Fruit fly (Drosophila melanogaster) whole organism, embryonic: ENCODE data around the gene CG4404.

ENCODE experiments used
- Adf1 ChIP-seq: fragments of 200-800 bp; sonication (Bioruptor generic); IDR thresholded peaks from 2 replicates; pipeline ENCODE4 v1.3.6; 2022; ENCODE audit warnings: missing biosample characterization, missing genetic modification characterization
- CG11456 ChIP-seq: fragments of 200-800 bp; sonication (Bioruptor generic); IDR thresholded peaks from 3 replicates; pipeline ENCODE4 v1.3.6; 2022; ENCODE audit warnings: missing biosample characterization, missing genetic modification characterization
- CG1602 ChIP-seq: fragments of 200-800 bp; sonication (Bioruptor generic); optimal IDR thresholded peaks from 3 replicates; lab custom pipeline; 2016; ENCODE audit warnings: missing biosample characterization, missing genetic modification characterization
- CG16779 ChIP-seq: fragments of 200-800 bp; sonication (Bioruptor generic); IDR thresholded peaks from 2 replicates; pipeline ENCODE4 v1.3.6; 2022; ENCODE audit warnings: missing biosample characterization, missing genetic modification characterization
- CG16813 ChIP-seq: fragments of 200-800 bp; sonication (Bioruptor generic); IDR thresholded peaks from 3 replicates; pipeline ENCODE4 v1.3.6; 2022; ENCODE audit warnings: missing biosample characterization, missing genetic modification characterization; ENCODE audit not compliant: partially characterized antibody
- CG17612 ChIP-seq: fragments of 200-800 bp; sonication (Bioruptor generic); IDR thresholded peaks from 2 replicates; pipeline ENCODE4 v1.3.6; 2022; ENCODE audit warnings: missing biosample characterization, missing genetic modification characterization
- CG18262 ChIP-seq: fragments of 200-800 bp; optimal IDR thresholded peaks from 3 replicates; lab custom pipeline; 2019; ENCODE audit warnings: missing biosample characterization, mild to moderate bottlenecking, missing genetic modification characterization, moderate library complexity
- CG2199 ChIP-seq: fragments of 200-800 bp; sonication (Bioruptor generic); IDR thresholded peaks from 3 replicates; pipeline ENCODE4 v1.3.6; 2022; ENCODE audit warnings: missing biosample characterization, missing genetic modification characterization
- CG32532 ChIP-seq: fragments of 200-800 bp; sonication (Bioruptor generic); IDR thresholded peaks from 2 replicates; pipeline ENCODE4 v1.3.6; 2022; ENCODE audit warnings: missing biosample characterization, missing genetic modification characterization
- CG7271 ChIP-seq: fragments of 200-800 bp; sonication (Bioruptor generic); optimal IDR thresholded peaks from 2 replicates; lab custom pipeline; 2018; ENCODE audit warnings: missing biosample characterization, mild to moderate bottlenecking, missing genetic modification characterization, moderate library complexity
- CG8290 ChIP-seq, 3 experiments: fragments of 200-800 bp; sonication (Bioruptor generic); optimal IDR thresholded peaks; 2 replicates each; lab custom pipeline; 2016 to 2019; ENCODE audit warnings: missing biosample characterization in 3 of 3, missing genetic modification characterization in 3 of 3, mild to moderate bottlenecking in 2 of 3, moderate library complexity in 1 of 3
- CG8388 ChIP-seq: fragments of 200-800 bp; sonication (Bioruptor generic); optimal IDR thresholded peaks from 2 replicates; lab custom pipeline; 2019; ENCODE audit warnings: missing biosample characterization, mild to moderate bottlenecking, missing genetic modification characterization, moderate library complexity
- CG9932 ChIP-seq: fragments of 200-800 bp; sonication (Bioruptor generic); IDR thresholded peaks from 2 replicates; pipeline ENCODE4 v1.3.6; 2022; ENCODE audit warnings: missing biosample characterization, missing genetic modification characterization
- D ChIP-seq, 2 experiments: fragments of 200-800 bp in 1 of 2; fragments of >200 bp in 1 of 2; sonication (Bioruptor generic) in 1 of 2; optimal IDR thresholded peaks; 2 replicates in 1 of 2; 3 replicates in 1 of 2; lab custom pipeline; 2017; ENCODE audit warnings: mild to moderate bottlenecking in 1 of 2, missing biosample characterization in 1 of 2, missing genetic modification characterization in 1 of 2, missing genetic modification reagents in 1 of 2
- Fer2 ChIP-seq: fragments of 200-800 bp; sonication (Bioruptor generic); optimal IDR thresholded peaks from 2 replicates; lab custom pipeline; 2018; ENCODE audit warnings: missing biosample characterization, mild to moderate bottlenecking, missing genetic modification characterization, moderate library complexity
- H2.0 ChIP-seq: fragments of 200-800 bp; sonication (Bioruptor generic); IDR thresholded peaks from 2 replicates; pipeline ENCODE4 v1.3.6; 2022; ENCODE audit warnings: missing biosample characterization, missing genetic modification characterization
- Lhr ChIP-seq: fragments of 200-800 bp; sonication (Bioruptor generic); optimal IDR thresholded peaks from 3 replicates; lab custom pipeline; 2017; ENCODE audit warnings: mild to moderate bottlenecking, missing biosample characterization, missing genetic modification reagents, missing genetic modification characterization
- MBD-R2 ChIP-seq: fragments of 200-800 bp; sonication (Bioruptor generic); IDR thresholded peaks from 2 replicates; pipeline ENCODE4 v1.3.6; 2022; ENCODE audit warnings: missing biosample characterization, missing genetic modification characterization
- Mad ChIP-seq: fragments of 200-800 bp; sonication (Bioruptor generic); optimal IDR thresholded peaks from 2 replicates; lab custom pipeline; 2016; ENCODE audit warnings: missing biosample characterization, missing genetic modification characterization
- Max ChIP-seq: fragments of 200-800 bp; sonication (Bioruptor generic); optimal IDR thresholded peaks from 2 replicates; lab custom pipeline; 2016; ENCODE audit warnings: missing biosample characterization, mild to moderate bottlenecking, missing genetic modification characterization
- Nf-YA ChIP-seq: fragments of 200-800 bp; sonication (Bioruptor generic); IDR thresholded peaks from 2 replicates; pipeline ENCODE4 v1.3.6; 2022; ENCODE audit warnings: missing biosample characterization, missing genetic modification characterization
- Scr ChIP-seq: fragments of 200-800 bp; sonication (Bioruptor generic); IDR thresholded peaks from 2 replicates; pipeline ENCODE4 v1.3.6; 2022; ENCODE audit warnings: missing biosample characterization, missing genetic modification characterization; ENCODE audit not compliant: partially characterized antibody
- Sox100B ChIP-seq: fragments of 200-800 bp; sonication (Bioruptor generic); optimal IDR thresholded peaks from 3 replicates; lab custom pipeline; 2018; ENCODE audit warnings: missing biosample characterization, mild to moderate bottlenecking, missing genetic modification characterization
- Vsx1 ChIP-seq: fragments of 200-800 bp; sonication (Bioruptor generic); optimal IDR thresholded peaks from 2 replicates; lab custom pipeline; 2017; ENCODE audit warnings: missing biosample characterization, mild to moderate bottlenecking, missing genetic modification characterization, missing genetic modification reagents
- az2 ChIP-seq: fragments of 200-800 bp; sonication (Bioruptor generic); optimal IDR thresholded peaks from 3 replicates; lab custom pipeline; 2016; ENCODE audit warnings: missing biosample characterization, missing genetic modification characterization
- crol ChIP-seq: fragments of 200-800 bp; sonication (Bioruptor generic); IDR thresholded peaks from 2 replicates; pipeline ENCODE4 v1.3.6; 2022; ENCODE audit warnings: missing biosample characterization, missing genetic modification characterization
- cwo ChIP-seq: fragments of 200-800 bp; sonication (Bioruptor generic); optimal IDR thresholded peaks from 3 replicates; lab custom pipeline; 2017; ENCODE audit warnings: missing biosample characterization, missing genetic modification characterization, mild to moderate bottlenecking, moderate library complexity, missing genetic modification reagents
- disco-r ChIP-seq: fragments of 200-800 bp; sonication (Bioruptor generic); optimal IDR thresholded peaks from 2 replicates; lab custom pipeline; 2016; ENCODE audit warnings: missing biosample characterization, missing genetic modification characterization
- dmrt11E ChIP-seq: fragments of 200-800 bp; sonication (Bioruptor generic); optimal IDR thresholded peaks from 3 replicates; lab custom pipeline; 2018; ENCODE audit warnings: missing biosample characterization, mild to moderate bottlenecking, missing genetic modification characterization, moderate library complexity
- emc ChIP-seq: fragments of 200-800 bp; sonication (Bioruptor generic); optimal IDR thresholded peaks from 2 replicates; lab custom pipeline; 2016; ENCODE audit warnings: missing biosample characterization, missing genetic modification characterization
- ewg ChIP-seq: fragments of 200-800 bp; sonication (Bioruptor generic); optimal IDR thresholded peaks from 3 replicates; lab custom pipeline; 2017; ENCODE audit warnings: mild to moderate bottlenecking, missing biosample characterization, missing genetic modification reagents, missing genetic modification characterization
- lola ChIP-seq, 3 experiments: fragments of >200 bp in 2 of 3; fragments of 200-800 bp in 1 of 3; sonication (Bioruptor generic) in 1 of 3; optimal IDR thresholded peaks; 2 replicates each; lab custom pipeline; 2017 to 2019; ENCODE audit warnings: missing biosample characterization in 3 of 3, missing genetic modification characterization in 3 of 3, mild to moderate bottlenecking in 1 of 3, moderate library complexity in 1 of 3
- lov ChIP-seq, 2 experiments: fragments of 200-800 bp in 1 of 2; fragments of >200 bp in 1 of 2; sonication (Bioruptor generic) in 1 of 2; IDR thresholded peaks in 1 of 2; optimal IDR thresholded peaks in 1 of 2; 2 replicates in 1 of 2; 3 replicates in 1 of 2; pipeline versions ENCODE4 v1.3.6 to Lab custom; 2017 to 2022; ENCODE audit warnings: missing biosample characterization in 1 of 2, missing genetic modification characterization in 1 of 2
- nmo ChIP-seq: fragments of 200-800 bp; sonication (Bioruptor generic); optimal IDR thresholded peaks from 2 replicates; lab custom pipeline; 2018; ENCODE audit warnings: missing biosample characterization, mild to moderate bottlenecking, missing genetic modification characterization, moderate library complexity
- onecut ChIP-seq: fragments of 200-800 bp; sonication (Bioruptor generic); IDR thresholded peaks from 2 replicates; pipeline ENCODE4 v1.3.6; 2022; ENCODE audit warnings: missing biosample characterization, missing genetic modification characterization
- pfk ChIP-seq: fragments of 200-800 bp; sonication (Bioruptor generic); optimal IDR thresholded peaks from 2 replicates; lab custom pipeline; 2018; ENCODE audit warnings: missing biosample characterization, mild to moderate bottlenecking, missing genetic modification characterization, moderate library complexity
- pros ChIP-seq: fragments of 200-800 bp; sonication (Bioruptor generic); optimal IDR thresholded peaks from 3 replicates; lab custom pipeline; 2019; ENCODE audit warnings: missing biosample characterization, mild to moderate bottlenecking, missing genetic modification characterization, moderate library complexity
- sr ChIP-seq: fragments of 200-800 bp; sonication (Bioruptor generic); IDR thresholded peaks from 3 replicates; pipeline ENCODE4 v1.3.6; 2022; ENCODE audit warnings: missing biosample characterization, missing genetic modification characterization
- stc ChIP-seq: fragments of 200-800 bp; sonication (Bioruptor generic); IDR thresholded peaks from 2 replicates; pipeline ENCODE4 v1.3.6; 2022; ENCODE audit warnings: missing biosample characterization, missing genetic modification characterization
- tna ChIP-seq: fragments of 200-800 bp; sonication (Bioruptor generic); IDR thresholded peaks from 2 replicates; pipeline ENCODE4 v1.3.6; 2022; ENCODE audit warnings: missing biosample characterization, missing genetic modification characterization; ENCODE audit not compliant: partially characterized antibody

The CG4404 gene

dm6 chrX:12923258-12923901, 17.6 kb upstream of the CG4404 start (continued):
- TF ChIP-seq D (optimal IDR thresholded peaks at IDR 0.05; lab: Kevin White, UChicago) (no peak), D (GFP tag; optimal IDR thresholded peaks at IDR 0.05; lab: Kevin White, UChicago) (peak; percentile 33), az2 (GFP tag; lab: Kevin White, UChicago) (peak; percentile 23), sr (GFP tag; lab: Robert Waterston, UW) (no peak), pros (GFP tag; lab: Kevin White, UChicago) (peak; percentile 8)

dm6 chrX:12922338-12922737, 16.5 kb upstream of the CG4404 start:
- no peak for TF ChIP-seq Lhr (GFP tag; lab: Kevin White, UChicago)
- peak; percentile 71 for TF ChIP-seq ewg (GFP tag; lab: Kevin White, UChicago)
- peak; percentile 86 for TF ChIP-seq onecut (GFP tag; lab: Robert Waterston, UW)
- TF ChIP-seq CG7271 = no peak
- no peak for TF ChIP-seq lov (optimal IDR thresholded peaks at IDR 0.05; lab: Kevin White, UChicago)
- TF ChIP-seq lov (GFP tag; IDR thresholded peaks at IDR 0.05; lab: Robert Waterston, UW) = no peak
- TF ChIP-seq MBD-R2 (GFP tag; lab: Robert Waterston, UW) = 0 out of 2 replicates have a peak, but pooled peaks have one; percentile 14
- TF ChIP-seq crol (GFP tag; lab: Robert Waterston, UW) = peak; percentile 47; the same call in 1 of the 2 replicates

dm6 chrX:12919594-12919993, 13.8 kb upstream of the CG4404 start:
- TF ChIP-seq stc (GFP tag; lab: Robert Waterston, UW) (no peak), CG17612 (GFP tag; lab: Robert Waterston, UW) (peak; percentile 61; the same call in 1 of the 2 replicates), CG8290 (GFP tag; optimal IDR thresholded peaks at IDR 0.05; lab: Kevin White, UChicago) (no peak), CG8290 (tag; optimal IDR thresholded peaks at IDR 0.05; lab: Kevin White, UChicago) (peak in 1 of 2 experiments; percentile 91)

dm6 chrX:12917177-12917576, 11.4 kb upstream of the CG4404 start, which contains the start of gene fne:
Gene fne, plus strand, starts transcription at chrX:12917477.
- TF ChIP-seq pfk (no peak), Mad (GFP tag; lab: Kevin White, UChicago) (no peak), CG16779 (GFP tag; lab: Robert Waterston, UW) (peak; percentile 12; the same call in 1 of the 2 replicates), Adf1 (peak; percentile 54; the same call in 1 of the 2 replicates), CG8388 (GFP tag; lab: Kevin White, UChicago) (no peak)

dm6 chrX:12913729-12914128, 7.9 kb upstream of the CG4404 start:
- TF ChIP-seq H2.0 (GFP tag; lab: Robert Waterston, UW) (no peak), CG32532 (GFP tag; lab: Robert Waterston, UW) (no peak), CG9932 (no peak), cwo (GFP tag; lab: Kevin White, UChicago) (no peak), onecut (GFP tag; lab: Robert Waterston, UW) (no peak), Max (GFP tag; lab: Kevin White, UChicago) (no peak), emc (GFP tag; lab: Kevin White, UChicago) (no peak), tna (no peak), Sox100B (GFP tag; lab: Kevin White, UChicago) (no peak), CG2199 (GFP tag; lab: Robert Waterston, UW) (no peak), CG11456 (GFP tag; lab: Robert Waterston, UW) (no peak), lola (GFP tag; optimal IDR thresholded peaks at IDR 0.05; lab: Kevin White, UChicago) (peak in 1 of 3 experiments; percentile 15), Nf-YA (no peak), nmo (GFP tag; lab: Kevin White, UChicago) (no peak), lov (optimal IDR thresholded peaks at IDR 0.05; lab: Kevin White, UChicago) (no peak), lov (GFP tag; IDR thresholded peaks at IDR 0.05; lab: Robert Waterston, UW) (no peak), CG16813 (no peak), Fer2 (tag; lab: Kevin White, UChicago) (no peak), dmrt11E (peak; percentile 37), Vsx1 (GFP tag; lab: Kevin White, UChicago) (no peak), CG1602 (GFP tag; lab: Kevin White, UChicago) (no peak), disco-r (GFP tag; lab: Kevin White, UChicago) (no peak), CG18262 (tag; lab: Kevin White, UChicago) (peak; percentile 17), Scr (no peak)
